Worm (Caenorhabditis elegans) whole organism, L4/young adult: ENCODE measurements around the gene sysm-1.

Source experiments
- W03F9.2 ChIP-seq: fragments of 150-350 bp; optimal IDR thresholded peaks from 2 replicates; lab custom pipeline; 2014; ENCODE audit warnings: missing biosample characterization, missing genetic modification characterization
- dao-5 ChIP-seq: sonication (generic microtip); optimal IDR thresholded peaks from 2 replicates; lab custom pipeline; 2016; ENCODE audit warnings: missing genotype, missing genetic modification characterization, moderate library complexity, missing compliant biosample characterization
- him-1 ChIP-seq: sonication (generic microtip); optimal IDR thresholded peaks from 2 replicates; lab custom pipeline; 2016; ENCODE audit warnings: missing genotype, missing genetic modification reagents, missing genetic modification characterization, missing compliant biosample characterization

ce11 chrII:9108443-9108842 lies 25.4 kb upstream of the sysm-1 start, which contains the start of gene dnj-23:
- TF ChIP-seq dao-5 (tag; lab: Kevin White, UChicago) (no peak), him-1 (tag; lab: Kevin White, UChicago) (no peak), W03F9.2 (tag; lab: Kevin White, UChicago) (no peak)
